Worm (Caenorhabditis elegans) whole organism, midembryonic: Measurements from ENCODE around the gene C08G5.7.

ENCODE experiments used
- T22C8.4 ChIP-seq: fragments of 200-800 bp; sonication (Bioruptor generic); IDR thresholded peaks from 2 replicates; pipeline ENCODE4 v1.3.6; 2022; ENCODE audit warnings: missing genetic modification characterization, missing compliant biosample characterization
- cog-1 ChIP-seq: sonication (generic microtip); optimal IDR thresholded peaks from 2 replicates; lab custom pipeline; 2016; ENCODE audit warnings: missing genetic modification characterization, missing compliant biosample characterization
- klf-2 ChIP-seq: fragments of 200-800 bp; sonication (Bioruptor generic); conservative IDR thresholded peaks from 2 replicates; pipeline ENCODE4 v1.3.6; 2022; ENCODE audit warnings: missing genetic modification reagents, missing genetic modification characterization, missing compliant biosample characterization
- med-1 ChIP-seq: sonication (generic microtip); optimal IDR thresholded peaks from 2 replicates; lab custom pipeline; 2017; ENCODE audit warnings: missing genetic modification characterization, mild to moderate bottlenecking, missing compliant biosample characterization, antibody characterized with exemption, missing genetic modification reagents; ENCODE audit not compliant: insufficient read depth
- ref-1 ChIP-seq: fragments of 200-800 bp; sonication (Bioruptor generic); conservative IDR thresholded peaks from 2 replicates; pipeline ENCODE4 v1.3.6; 2022; ENCODE audit warnings: missing genetic modification reagents, missing genetic modification characterization, missing compliant biosample characterization
- tab-1 ChIP-seq: fragments of 200-800 bp; sonication (Bioruptor generic); IDR thresholded peaks from 2 replicates; pipeline ENCODE4 v1.3.6; 2022; ENCODE audit warnings: missing genetic modification characterization, missing compliant biosample characterization
- ztf-23 ChIP-seq: fragments of 200-800 bp; sonication (Bioruptor generic); IDR thresholded peaks from 2 replicates; pipeline ENCODE4 v1.3.6; 2022; ENCODE audit warnings: missing genetic modification reagents, missing genetic modification characterization, missing compliant biosample characterization
- ztf-29 ChIP-seq: fragments of 200-800 bp; sonication (Bioruptor generic); IDR thresholded peaks from 2 replicates; pipeline ENCODE4 v1.3.6; 2022; ENCODE audit warnings: missing genetic modification reagents, missing genetic modification characterization, missing compliant biosample characterization

DNA sequence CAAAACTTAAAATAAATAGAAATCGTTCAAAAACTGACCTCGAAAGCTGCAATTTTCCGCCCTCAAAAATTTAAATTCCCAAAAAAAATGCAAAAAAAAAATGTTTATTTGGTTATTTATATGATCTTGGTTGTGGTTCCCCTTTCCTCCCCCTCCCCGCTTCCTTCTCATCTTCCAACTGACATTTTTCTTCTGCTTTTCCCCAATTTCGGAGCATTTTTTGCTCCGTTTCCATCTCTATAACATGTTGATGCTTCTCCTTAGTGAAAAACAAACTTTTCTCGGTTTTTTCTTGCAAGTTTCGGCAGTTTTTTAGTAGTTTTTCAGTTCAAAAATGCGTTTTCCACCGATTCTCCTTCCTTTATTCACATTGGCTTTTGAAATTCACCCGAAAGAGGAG is 9.9 kb upstream of the C08G5.7 start, which contains the start of gene Y39F10A.1:
- TF ChIP-seq tab-1 (GFP tag; lab: Robert Waterston, UW) (no peak), klf-2 (GFP tag; lab: Robert Waterston, UW) (no peak), T22C8.4 (GFP tag; lab: Robert Waterston, UW) (no peak), ref-1 (no peak), ztf-29 (GFP tag; lab: Robert Waterston, UW) (no peak), ztf-23 (no peak), cog-1 (tag; lab: Kevin White, UChicago) (no peak), med-1 (GFP tag; lab: Kevin White, UChicago) (no peak)
